Fruit fly (Drosophila melanogaster) whole organism, embryonic: ENCODE results near the gene CG16959.

ENCODE experiments used
- C15 ChIP-seq: fragments of 200-800 bp; sonication (Bioruptor generic); IDR thresholded peaks from 3 replicates; pipeline ENCODE4 v1.3.6; 2022; ENCODE audit warnings: missing biosample characterization, missing genetic modification characterization
- CG10543 ChIP-seq: fragments of 200-800 bp; sonication (Bioruptor generic); optimal IDR thresholded peaks from 3 replicates; lab custom pipeline; 2017; ENCODE audit warnings: missing biosample characterization, mild to moderate bottlenecking, missing genetic modification characterization, moderate library complexity
- CG10565 ChIP-seq: fragments of 200-800 bp; sonication (Bioruptor generic); optimal IDR thresholded peaks from 3 replicates; lab custom pipeline; 2016; ENCODE audit warnings: missing biosample characterization, mild to moderate bottlenecking, missing genetic modification characterization
- CG11085 ChIP-seq: fragments of 200-800 bp; sonication (Bioruptor generic); IDR thresholded peaks from 2 replicates; pipeline ENCODE4 v1.3.6; 2022; ENCODE audit warnings: missing biosample characterization, missing genetic modification characterization
- CG11723 ChIP-seq: fragments of 200-800 bp; sonication (Bioruptor generic); optimal IDR thresholded peaks from 2 replicates; lab custom pipeline; 2017; ENCODE audit warnings: missing biosample characterization, mild to moderate bottlenecking, missing genetic modification characterization
- CG12071 ChIP-seq: fragments of 200-800 bp; sonication (Bioruptor generic); optimal IDR thresholded peaks from 3 replicates; lab custom pipeline; 2018; ENCODE audit warnings: missing biosample characterization, mild to moderate bottlenecking, missing genetic modification characterization
- CG15011 ChIP-seq: fragments of 200-800 bp; sonication (Bioruptor generic); optimal IDR thresholded peaks from 3 replicates; lab custom pipeline; 2018; ENCODE audit warnings: missing biosample characterization, mild to moderate bottlenecking, missing genetic modification characterization
- CG15479 ChIP-seq: fragments of 200-800 bp; sonication (Bioruptor generic); optimal IDR thresholded peaks from 3 replicates; lab custom pipeline; 2019; ENCODE audit warnings: missing biosample characterization, mild to moderate bottlenecking, missing genetic modification characterization, moderate library complexity
- CG1602 ChIP-seq: fragments of 200-800 bp; sonication (Bioruptor generic); optimal IDR thresholded peaks from 3 replicates; lab custom pipeline; 2016; ENCODE audit warnings: missing biosample characterization, missing genetic modification characterization
- CG1603 ChIP-seq: fragments of 200-800 bp; sonication (Bioruptor generic); optimal IDR thresholded peaks from 2 replicates; lab custom pipeline; 2019; ENCODE audit warnings: missing biosample characterization, mild to moderate bottlenecking, missing genetic modification characterization, moderate library complexity
- CG1647 ChIP-seq: fragments of 200-800 bp; sonication (Bioruptor generic); optimal IDR thresholded peaks from 3 replicates; lab custom pipeline; 2016; ENCODE audit warnings: missing biosample characterization, missing genetic modification characterization
- CG17328 ChIP-seq: fragments of 200-800 bp; sonication (Bioruptor generic); IDR thresholded peaks from 2 replicates; pipeline ENCODE4 v1.3.6; 2022; ENCODE audit warnings: missing biosample characterization, missing genetic modification characterization
- CG30403 ChIP-seq: fragments of 200-800 bp; sonication (Bioruptor generic); optimal IDR thresholded peaks from 3 replicates; lab custom pipeline; 2016; ENCODE audit warnings: missing biosample characterization, missing genetic modification characterization
- CG32772 ChIP-seq: fragments of 200-800 bp; sonication (Bioruptor generic); IDR thresholded peaks from 2 replicates; pipeline ENCODE4 v1.3.6; 2022; ENCODE audit warnings: missing biosample characterization, missing genetic modification characterization
- CG4820 ChIP-seq: fragments of 200-800 bp; sonication (Bioruptor generic); optimal IDR thresholded peaks from 3 replicates; lab custom pipeline; 2016; ENCODE audit warnings: missing biosample characterization, missing genetic modification characterization
- CG6765 ChIP-seq: fragments of 200-800 bp; sonication (Bioruptor generic); optimal IDR thresholded peaks from 3 replicates; lab custom pipeline; 2017; ENCODE audit warnings: missing biosample characterization, mild to moderate bottlenecking, missing genetic modification characterization
- CG7357 ChIP-seq: fragments of 200-800 bp; sonication (Bioruptor generic); IDR thresholded peaks from 3 replicates; pipeline ENCODE4 v1.3.6; 2022; ENCODE audit warnings: missing biosample characterization, missing genetic modification characterization
- CHES-1-like ChIP-seq: fragments of 200-800 bp; sonication (Bioruptor generic); optimal IDR thresholded peaks from 2 replicates; lab custom pipeline; 2016; ENCODE audit warnings: missing biosample characterization, missing genetic modification characterization
- Doc3 ChIP-seq: fragments of 200-800 bp; sonication (Bioruptor generic); IDR thresholded peaks from 3 replicates; pipeline ENCODE4 v1.3.6; 2022; ENCODE audit warnings: missing biosample characterization, missing genetic modification characterization; ENCODE audit not compliant: partially characterized antibody
- Ets97D ChIP-seq: fragments of 200-800 bp; sonication (Bioruptor generic); optimal IDR thresholded peaks from 3 replicates; lab custom pipeline; 2016; ENCODE audit warnings: missing biosample characterization, missing genetic modification characterization
- H2.0 ChIP-seq: fragments of 200-800 bp; sonication (Bioruptor generic); IDR thresholded peaks from 2 replicates; pipeline ENCODE4 v1.3.6; 2022; ENCODE audit warnings: missing biosample characterization, missing genetic modification characterization
- HmgD ChIP-seq: fragments of 200-800 bp; sonication (Bioruptor generic); optimal IDR thresholded peaks from 3 replicates; lab custom pipeline; 2016; ENCODE audit warnings: missing biosample characterization, missing genetic modification characterization
- Lpt ChIP-seq: fragments of >200 bp; optimal IDR thresholded peaks from 2 replicates; lab custom pipeline; 2018; ENCODE audit warnings: missing biosample characterization, missing genetic modification characterization
- Mad ChIP-seq: fragments of 200-800 bp; sonication (Bioruptor generic); optimal IDR thresholded peaks from 2 replicates; lab custom pipeline; 2016; ENCODE audit warnings: missing biosample characterization, missing genetic modification characterization
- Nf-YB ChIP-seq: fragments of 200-800 bp; sonication (Bioruptor generic); optimal IDR thresholded peaks from 3 replicates; lab custom pipeline; 2019; ENCODE audit warnings: missing biosample characterization, mild to moderate bottlenecking, missing genetic modification characterization, moderate library complexity
- Ssrp ChIP-seq: fragments of 200-800 bp; sonication (Bioruptor generic); optimal IDR thresholded peaks from 2 replicates; lab custom pipeline; 2018; ENCODE audit warnings: missing biosample characterization, mild to moderate bottlenecking, missing genetic modification characterization, moderate library complexity
- ap ChIP-seq: fragments of 200-800 bp; sonication (Bioruptor generic); IDR thresholded peaks from 2 replicates; pipeline ENCODE4 v1.3.6; 2022; ENCODE audit warnings: missing biosample characterization, missing genetic modification characterization
- bbx ChIP-seq: fragments of 200-800 bp; sonication (Bioruptor generic); IDR thresholded peaks from 2 replicates; pipeline ENCODE4 v1.3.6; 2022; ENCODE audit warnings: missing biosample characterization, missing genetic modification characterization; ENCODE audit not compliant: partially characterized antibody
- caup ChIP-seq: fragments of 200-800 bp; sonication (Bioruptor generic); optimal IDR thresholded peaks from 3 replicates; lab custom pipeline; 2017; ENCODE audit warnings: missing biosample characterization, mild to moderate bottlenecking, missing genetic modification characterization, moderate library complexity; ENCODE audit not compliant: severe bottlenecking
- emc ChIP-seq: fragments of 200-800 bp; sonication (Bioruptor generic); optimal IDR thresholded peaks from 2 replicates; lab custom pipeline; 2016; ENCODE audit warnings: missing biosample characterization, missing genetic modification characterization
- fd96Cb ChIP-seq: fragments of 200-800 bp; sonication (Bioruptor generic); optimal IDR thresholded peaks from 2 replicates; lab custom pipeline; 2018; ENCODE audit warnings: missing biosample characterization, mild to moderate bottlenecking, missing genetic modification characterization, moderate library complexity
- gcm2 ChIP-seq: fragments of 200-800 bp; sonication (Bioruptor generic); optimal IDR thresholded peaks from 2 replicates; lab custom pipeline; 2016; ENCODE audit warnings: missing biosample characterization, missing genetic modification characterization
- grn ChIP-seq: fragments of 200-800 bp; sonication (Bioruptor generic); optimal IDR thresholded peaks from 3 replicates; lab custom pipeline; 2017; ENCODE audit warnings: missing biosample characterization, missing genetic modification characterization
- ham ChIP-seq: fragments of 200-800 bp; sonication (Bioruptor generic); IDR thresholded peaks from 2 replicates; pipeline ENCODE4 v1.3.6; 2022; ENCODE audit warnings: missing biosample characterization, missing genetic modification characterization
- jing ChIP-seq: fragments of 200-800 bp; sonication (Bioruptor generic); optimal IDR thresholded peaks from 2 replicates; lab custom pipeline; 2018; ENCODE audit warnings: missing biosample characterization, mild to moderate bottlenecking, missing genetic modification characterization
- kah ChIP-seq: fragments of 200-800 bp; sonication (Bioruptor generic); optimal IDR thresholded peaks from 2 replicates; lab custom pipeline; 2018; ENCODE audit warnings: missing biosample characterization, mild to moderate bottlenecking, missing genetic modification characterization
- maf-S ChIP-seq: fragments of 200-800 bp; sonication (Bioruptor generic); optimal IDR thresholded peaks from 2 replicates; lab custom pipeline; 2016; ENCODE audit warnings: missing biosample characterization, missing genetic modification characterization
- nerfin-1 ChIP-seq: fragments of 200-800 bp; sonication (Bioruptor generic); optimal IDR thresholded peaks from 3 replicates; lab custom pipeline; 2019; ENCODE audit warnings: missing biosample characterization, mild to moderate bottlenecking, missing genetic modification characterization, moderate library complexity
- oc ChIP-seq: fragments of 200-800 bp; sonication (Bioruptor generic); optimal IDR thresholded peaks from 2 replicates; lab custom pipeline; 2018; ENCODE audit warnings: missing biosample characterization, mild to moderate bottlenecking, missing genetic modification characterization, moderate library complexity
- onecut ChIP-seq: fragments of 200-800 bp; sonication (Bioruptor generic); IDR thresholded peaks from 2 replicates; pipeline ENCODE4 v1.3.6; 2022; ENCODE audit warnings: missing biosample characterization, missing genetic modification characterization
- p53 ChIP-seq: fragments of 200-800 bp; sonication (Bioruptor generic); optimal IDR thresholded peaks from 2 replicates; lab custom pipeline; 2016; ENCODE audit warnings: missing biosample characterization, missing genetic modification characterization
- pho ChIP-seq: fragments of 200-800 bp; sonication (Bioruptor generic); optimal IDR thresholded peaks from 2 replicates; lab custom pipeline; 2016; ENCODE audit warnings: missing biosample characterization, missing genetic modification characterization
- schlank ChIP-seq: fragments of 200-800 bp; sonication (Bioruptor generic); optimal IDR thresholded peaks from 2 replicates; lab custom pipeline; 2018; ENCODE audit warnings: missing biosample characterization, mild to moderate bottlenecking, missing genetic modification characterization
- sd ChIP-seq: fragments of 200-800 bp; sonication (Bioruptor generic); optimal IDR thresholded peaks from 3 replicates; lab custom pipeline; 2018; ENCODE audit warnings: missing biosample characterization, mild to moderate bottlenecking, missing genetic modification characterization, moderate library complexity
- shn ChIP-seq: fragments of 200-800 bp; sonication (Bioruptor generic); optimal IDR thresholded peaks from 3 replicates; lab custom pipeline; 2016; ENCODE audit warnings: missing biosample characterization, missing genetic modification characterization
- sima ChIP-seq: fragments of 200-800 bp; sonication (Bioruptor generic); optimal IDR thresholded peaks from 2 replicates; lab custom pipeline; 2016; ENCODE audit warnings: missing biosample characterization, missing genetic modification characterization
- slp2 ChIP-seq: fragments of 200-800 bp; sonication (Bioruptor generic); optimal IDR thresholded peaks from 2 replicates; lab custom pipeline; 2016; ENCODE audit warnings: missing biosample characterization, missing genetic modification characterization
- so ChIP-seq: fragments of 200-800 bp; sonication (Bioruptor generic); IDR thresholded peaks from 3 replicates; pipeline ENCODE4 v1.3.6; 2022; ENCODE audit warnings: missing biosample characterization, missing genetic modification characterization
- ttk ChIP-seq: fragments of 200-800 bp; sonication (Bioruptor generic); IDR thresholded peaks from 2 replicates; pipeline ENCODE4 v2.1.2; 2022; ENCODE audit warnings: missing biosample characterization, missing genetic modification characterization

Gene CG16959

DNA sequence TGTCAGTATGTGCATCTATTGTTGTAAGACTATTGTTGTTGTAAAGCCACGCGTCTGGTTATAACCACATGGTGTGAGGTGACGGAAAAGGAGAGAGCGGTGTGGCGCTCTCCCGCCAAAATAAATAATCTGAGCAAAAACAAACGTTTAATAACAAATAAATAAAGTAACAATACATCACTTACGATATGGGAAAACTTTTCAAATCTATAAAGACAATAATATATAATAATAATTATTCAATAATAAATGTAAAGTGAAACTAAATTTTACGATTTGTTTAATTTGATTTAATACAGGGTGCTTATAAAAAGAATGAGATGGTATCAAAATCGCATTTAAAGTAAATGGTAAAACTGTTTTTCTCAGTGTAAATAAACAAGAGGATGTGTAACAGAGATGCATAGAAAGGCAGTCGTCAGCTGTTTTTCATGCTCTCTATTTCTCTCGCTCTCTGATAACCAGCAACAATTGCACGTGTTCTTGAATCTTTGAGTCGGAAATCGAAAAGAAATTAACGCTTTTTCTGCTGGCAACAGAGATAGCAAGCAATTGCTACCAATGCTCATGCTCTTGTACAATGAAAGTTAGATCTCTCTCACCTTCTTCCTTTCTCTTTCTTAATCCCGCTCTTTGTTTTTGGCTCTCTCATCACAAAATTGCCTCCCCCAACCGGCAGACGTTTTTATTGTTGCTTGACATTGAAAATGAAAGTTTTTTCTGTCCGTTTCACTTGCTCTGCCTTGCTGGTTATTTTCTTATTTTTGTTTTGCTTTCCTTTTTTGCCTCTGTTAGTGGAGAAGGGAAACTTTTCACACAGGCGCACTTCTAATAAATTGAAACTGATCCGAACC is 26.2 kb downstream of the CG16959 start (continued):
- TF ChIP-seq sd (tag; lab: Kevin White, UChicago), result peak; percentile 43
- peak; percentile 24 for TF ChIP-seq schlank (tag; lab: Kevin White, UChicago)
- TF ChIP-seq CG1602, result peak; percentile 53
- peak; percentile 75 for TF ChIP-seq CG11085 (GFP tag; lab: Robert Waterston, UW)
- TF ChIP-seq CG4820 (GFP tag; lab: Kevin White, UChicago), result peak; percentile 87
- TF ChIP-seq slp2, result no peak
- TF ChIP-seq Doc3, result no peak
- TF ChIP-seq CG7357 (GFP tag; lab: Robert Waterston, UW), result peak; percentile 76
- TF ChIP-seq gcm2 (GFP tag; lab: Kevin White, UChicago), result no peak
- TF ChIP-seq caup (GFP tag; lab: Kevin White, UChicago), result peak; percentile 84
- no peak for TF ChIP-seq HmgD (GFP tag; lab: Kevin White, UChicago)
- no peak for TF ChIP-seq sima (GFP tag; lab: Kevin White, UChicago)
- TF ChIP-seq Lpt (GFP tag; lab: Kevin White, UChicago), result no peak
- TF ChIP-seq bbx, result no peak
- TF ChIP-seq grn (GFP tag; lab: Kevin White, UChicago), result peak; percentile 38
- TF ChIP-seq ttk (GFP tag; lab: Robert Waterston, UW), result peak; percentile 84
- TF ChIP-seq so (GFP tag; lab: Robert Waterston, UW), result no peak
- TF ChIP-seq CG15479 (GFP tag; lab: Kevin White, UChicago), result peak; percentile 13
- TF ChIP-seq CG17328, result peak; percentile 86
- TF ChIP-seq CG1647 (GFP tag; lab: Kevin White, UChicago), result no peak
- peak; percentile 88 for TF ChIP-seq CG6765 (GFP tag; lab: Kevin White, UChicago)
- peak; percentile 85 for TF ChIP-seq CG30403 (GFP tag; lab: Kevin White, UChicago)
- no peak for TF ChIP-seq ham (GFP tag; lab: Robert Waterston, UW)
- no peak for TF ChIP-seq CG12071 (GFP tag; lab: Kevin White, UChicago)
- TF ChIP-seq CG1603 (tag; lab: Kevin White, UChicago), result peak; percentile 64
- TF ChIP-seq CG11723 (GFP tag; lab: Kevin White, UChicago), result peak; percentile 63
- peak; percentile 62 for TF ChIP-seq kah (GFP tag; lab: Kevin White, UChicago)
- peak; percentile 94 for TF ChIP-seq fd96Cb (tag; lab: Kevin White, UChicago)
- peak; percentile 72 for TF ChIP-seq oc (tag; lab: Kevin White, UChicago)
- no peak for TF ChIP-seq shn (GFP tag; lab: Kevin White, UChicago)
- no peak for TF ChIP-seq Mad (GFP tag; lab: Kevin White, UChicago)
- peak; percentile 91 for TF ChIP-seq nerfin-1 (tag; lab: Kevin White, UChicago)
- peak; percentile 63 for TF ChIP-seq H2.0 (GFP tag; lab: Robert Waterston, UW)
- peak; percentile 82 for TF ChIP-seq Ssrp (tag; lab: Kevin White, UChicago)
- peak; percentile 82 for TF ChIP-seq CG10543
- peak; percentile 79 for TF ChIP-seq ap (GFP tag; lab: Robert Waterston, UW)
- TF ChIP-seq CG32772 (GFP tag; lab: Robert Waterston, UW), result peak; percentile 71; the same call in 1 of the 2 replicates
- TF ChIP-seq CG15011 (GFP tag; lab: Kevin White, UChicago), result peak; percentile 69
- TF ChIP-seq Nf-YB (GFP tag; lab: Kevin White, UChicago), result peak; percentile 76
- TF ChIP-seq emc, result no peak
- no peak for TF ChIP-seq jing
- TF ChIP-seq Ets97D, result no peak
- no peak for TF ChIP-seq pho (GFP tag; lab: Kevin White, UChicago)
- no peak for TF ChIP-seq CHES-1-like (GFP tag; lab: Kevin White, UChicago)
- TF ChIP-seq CG10565, result peak; percentile 22
- TF ChIP-seq onecut (GFP tag; lab: Robert Waterston, UW), result peak; percentile 69; the same call in 1 of the 2 replicates
- TF ChIP-seq C15 (GFP tag; lab: Robert Waterston, UW), result peak; percentile 27; the same call in 1 of the 3 replicates
- TF ChIP-seq maf-S (GFP tag; lab: Kevin White, UChicago), result peak; percentile 15
- TF ChIP-seq p53 (GFP tag; lab: Kevin White, UChicago), result peak; percentile 13
